Fruit fly (Drosophila melanogaster): ENCODE data around the gene CG13950.

CG13950 gene

dm6 chr2L:897124-897523 is 37.1 kb downstream of the CG13950 start (continued):
- TF ChIP-seq CG12744 (GFP tag; optimal IDR thresholded peaks at IDR 0.05) (no peak), Myb (GFP tag; optimal IDR thresholded peaks at IDR 0.05) (no peak), CG10565 (GFP tag; optimal IDR thresholded peaks at IDR 0.05) (no peak), CG31441 (GFP tag; IDR thresholded peaks at IDR 0.05) (0 out of 2 replicates have a peak, but pooled peaks have one; percentile 13), CG5180 (GFP tag; optimal IDR thresholded peaks at IDR 0.05) (no peak), Xrp1 (GFP tag; IDR thresholded peaks at IDR 0.05) (0 out of 2 replicates have a peak, but pooled peaks have one; percentile 15), insv (GFP tag; optimal IDR thresholded peaks at IDR 0.05) (no peak), B-H2 (GFP tag; optimal IDR thresholded peaks at IDR 0.05) (no peak), CG1603 (tag; optimal IDR thresholded peaks at IDR 0.05) (peak; percentile 44), emc (GFP tag; optimal IDR thresholded peaks at IDR 0.05) (no peak), tgo (GFP tag; IDR thresholded peaks at IDR 0.05) (peak; percentile 26; the same call in 1 of the 3 replicates), CG6689 (GFP tag; IDR thresholded peaks at IDR 0.05) (peak; percentile 22; the same call in 1 of the 2 replicates), Neu2 (GFP tag; optimal IDR thresholded peaks at IDR 0.05; ENCODE audit: borderline replicate concordance) (no peak), CG11723 (GFP tag; optimal IDR thresholded peaks at IDR 0.05) (no peak), cwo (GFP tag; optimal IDR thresholded peaks at IDR 0.05) (peak; percentile 3), sens (GFP tag) (peak; percentile 62), bab2 (GFP tag; optimal IDR thresholded peaks at IDR 0.05) (peak; percentile 19), CG34422 (GFP tag; IDR thresholded peaks at IDR 0.05) (no peak), Oli (tag; optimal IDR thresholded peaks at IDR 0.05) (peak; percentile 13), CG7839 (tag; optimal IDR thresholded peaks at IDR 0.05) (peak; percentile 32), Hmr (GFP tag; optimal IDR thresholded peaks at IDR 0.05) (peak; percentile 15), grn (GFP tag; optimal IDR thresholded peaks at IDR 0.05) (no peak), CG7372 (GFP tag; IDR thresholded peaks at IDR 0.05) (no peak), ind (GFP tag; optimal IDR thresholded peaks at IDR 0.05) (peak; percentile 31), bsh (GFP tag; optimal IDR thresholded peaks at IDR 0.05) (peak in 1 of 2 experiments; percentile 29), az2 (GFP tag; optimal IDR thresholded peaks at IDR 0.05) (no peak), mam (GFP tag; optimal IDR thresholded peaks at IDR 0.05) (peak; percentile 29), CG1233 (GFP tag; optimal IDR thresholded peaks at IDR 0.05) (no peak), unpg (GFP tag; optimal IDR thresholded peaks at IDR 0.05) (peak; percentile 12), ro (GFP tag; IDR thresholded peaks at IDR 0.05) (no peak), bcd (GFP tag; optimal IDR thresholded peaks at IDR 0.05) (no peak), CG9817 (tag; optimal IDR thresholded peaks at IDR 0.05) (peak; percentile 10), klu (GFP tag; IDR thresholded peaks at IDR 0.05) (no peak), HLH54F (GFP tag; optimal IDR thresholded peaks at IDR 0.05) (no peak), CG11456 (GFP tag; IDR thresholded peaks at IDR 0.05) (no peak), CG2712 (tag; optimal IDR thresholded peaks at IDR 0.05) (peak; percentile 21), sisA (GFP tag; IDR thresholded peaks at IDR 0.05) (peak; percentile 45; the same call in 1 of the 2 replicates), nerfin-1 (tag; optimal IDR thresholded peaks at IDR 0.05) (no peak), lmd (GFP tag; IDR thresholded peaks at IDR 0.05) (peak; percentile 45), Blimp-1 (GFP tag; optimal IDR thresholded peaks at IDR 0.05) (no peak), chif (GFP tag; optimal IDR thresholded peaks at IDR 0.05) (no peak), GATAe (GFP tag; conservative IDR thresholded peaks at IDR 0.05) (no peak), amos (GFP tag; IDR thresholded peaks at IDR 0.05; ENCODE audit: partially characterized antibody) (no peak), ken (GFP tag; IDR thresholded peaks at IDR 0.05) (0 out of 3 replicates have a peak, but pooled peaks have one; percentile 30), ci (GFP tag; IDR thresholded peaks at IDR 0.05) (0 out of 3 replicates have a peak, but pooled peaks have one; percentile 43), gce (GFP tag; IDR thresholded peaks at IDR 0.05) (no peak), Hr51 (GFP tag; optimal IDR thresholded peaks at IDR 0.05) (peak in 1 of 2 experiments; percentile 19), CG18599 (GFP tag; optimal IDR thresholded peaks at IDR 0.05) (peak; percentile 44), NfI (GFP tag; optimal IDR thresholded peaks at IDR 0.05) (peak; percentile 1), CG12104 (GFP tag; optimal IDR thresholded peaks at IDR 0.05) (no peak)

Measured in whole organism, embryonic.